Worm (Caenorhabditis elegans): Measurements from ENCODE around the gene srbc-13.

DNA sequence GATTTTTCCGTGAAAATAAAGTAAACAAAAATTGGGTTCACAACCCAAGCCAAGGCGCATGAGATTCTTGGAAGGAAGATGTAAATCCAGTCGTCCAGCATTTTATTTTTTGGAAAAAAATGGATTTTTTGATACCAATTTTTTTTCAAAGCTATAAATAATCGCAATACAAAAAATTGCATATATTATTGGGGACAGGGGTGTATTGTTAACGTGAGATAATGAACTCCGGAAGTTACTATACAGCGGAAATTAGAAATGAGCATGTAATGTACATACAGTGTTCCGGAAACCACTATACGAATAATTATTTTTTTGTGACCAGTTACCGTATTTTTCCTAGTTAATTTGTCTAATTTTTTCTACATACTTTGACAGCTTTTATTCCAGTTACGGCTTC is 36.7 kb downstream of the srbc-13 start, which contains the start of gene srj-38:
- no peak for TF ChIP-seq ref-1 (GFP tag; conservative IDR thresholded peaks at IDR 0.05)
- TF ChIP-seq T22C8.4 (GFP tag; IDR thresholded peaks at IDR 0.05): no peak
- no peak for TF ChIP-seq ztf-23 (GFP tag; IDR thresholded peaks at IDR 0.05)
- TF ChIP-seq flt-1 (GFP tag; IDR thresholded peaks at IDR 0.05): no peak
- no peak for TF ChIP-seq cog-1 (tag; optimal IDR thresholded peaks at IDR 0.05)
- no peak for TF ChIP-seq ztf-29 (GFP tag; IDR thresholded peaks at IDR 0.05)
- TF ChIP-seq med-1 (GFP tag; optimal IDR thresholded peaks at IDR 0.05; ENCODE audit: insufficient read depth): no peak

All from whole organism, midembryonic.